Worm (Caenorhabditis elegans): ENCODE measurements around the gene cnc-5.

- no peak for TF ChIP-seq hmg-4 (GFP tag; optimal IDR thresholded peaks at IDR 0.05)
- TF ChIP-seq ama-1 (optimal IDR thresholded peaks at IDR 0.05), result no peak
- no peak for TF ChIP-seq ceh-13 (GFP tag; optimal IDR thresholded peaks at IDR 0.05)
- TF ChIP-seq scrt-1 (GFP tag; IDR thresholded peaks at IDR 0.05), result no peak
- no peak for TF ChIP-seq pes-1 (GFP tag; IDR thresholded peaks at IDR 0.05)
- no peak for TF ChIP-seq B0310.2 (tag; optimal IDR thresholded peaks at IDR 0.05)
- no peak for TF ChIP-seq hnd-1 (tag; optimal IDR thresholded peaks at IDR 0.05)
- no peak for TF ChIP-seq F13C5.2 (tag; optimal IDR thresholded peaks at IDR 0.05)
- no peak for TF ChIP-seq flt-1 (GFP tag; IDR thresholded peaks at IDR 0.05)
- TF ChIP-seq sea-1 (GFP tag; conservative IDR thresholded peaks at IDR 0.05), result no peak
- TF ChIP-seq ets-7 (tag; optimal IDR thresholded peaks at IDR 0.05), result no peak
- no peak for TF ChIP-seq tbx-37 (GFP tag; conservative IDR thresholded peaks at IDR 0.05)
Measured at ce11 chrV:1460069-1460468, 14.9 kb downstream of the cnc-5 start, which contains the start of gene hacd-1.

All from whole organism, early embryonic.